Worm (Caenorhabditis elegans): ENCODE results near the gene C56A3.5.

C56A3.5 gene

ce11 chrV:13568533-13568932 is 16.8 kb downstream of the C56A3.5 start, which contains the start of the genes nuaf-1 and bir-2 (continued):
- peak; percentile 63 for TF ChIP-seq swsn-7 (tag; optimal IDR thresholded peaks at IDR 0.05)
- peak; percentile 62 for TF ChIP-seq unc-130 (tag; optimal IDR thresholded peaks at IDR 0.05)
- TF ChIP-seq rnt-1 (tag; optimal IDR thresholded peaks at IDR 0.05): peak; percentile 88
- TF ChIP-seq Y116A8C.19 (tag; optimal IDR thresholded peaks at IDR 0.05; ENCODE audit: borderline replicate concordance): no peak
- no peak for TF ChIP-seq nhr-237 (tag; optimal IDR thresholded peaks at IDR 0.05)
- TF ChIP-seq mab-9 (GFP tag; IDR thresholded peaks at IDR 0.05): no peak
- TF ChIP-seq ztf-11 (tag; optimal IDR thresholded peaks at IDR 0.05): peak in 1 of 2 experiments; percentile 47
- TF ChIP-seq fkh-4 (tag; optimal IDR thresholded peaks at IDR 0.05; ENCODE audit: borderline replicate concordance): no peak
- no peak for TF ChIP-seq nhr-84 (tag; optimal IDR thresholded peaks at IDR 0.05)

ce11 chrV:13571714-13572258 is 20.0 kb downstream of the C56A3.5 start, which contains the start of gene C50B8.4:
C50B8.4 (plus strand) TSS chrV:13572012.
- TF ChIP-seq nhr-85 (tag) (no peak), efl-3 (GFP tag; optimal IDR thresholded peaks at IDR 0.05) (no peak), vab-15 (tag; optimal IDR thresholded peaks at IDR 0.05) (no peak), ceh-82 (tag; optimal IDR thresholded peaks at IDR 0.05) (no peak), lin-35 (GFP tag; optimal IDR thresholded peaks at IDR 0.05) (peak in 1 of 2 experiments; percentile 32), elt-2 (tag; optimal IDR thresholded peaks at IDR 0.05) (peak; percentile 45), ceh-88 (GFP tag; IDR thresholded peaks at IDR 0.05) (no peak)

ce11 chrV:13575866-13576265 is 24.1 kb downstream of the C56A3.5 start:
- TF ChIP-seq jun-1 (tag; optimal IDR thresholded peaks at IDR 0.05) (no peak), ces-1 (GFP tag; optimal IDR thresholded peaks at IDR 0.05) (no peak)

- no peak for TF ChIP-seq ztf-11 (tag; optimal IDR thresholded peaks at IDR 0.05)
- no peak for TF ChIP-seq ces-1 (GFP tag; optimal IDR thresholded peaks at IDR 0.05)
- no peak for TF ChIP-seq unc-86 (tag; optimal IDR thresholded peaks at IDR 0.05)
- TF ChIP-seq nhr-20 (tag; optimal IDR thresholded peaks at IDR 0.05): no peak
- TF ChIP-seq efl-3 (GFP tag; optimal IDR thresholded peaks at IDR 0.05): no peak
- no peak for TF ChIP-seq mef-2 (tag; optimal IDR thresholded peaks at IDR 0.05)
- TF ChIP-seq nhr-71 (tag; optimal IDR thresholded peaks at IDR 0.05): no peak
- no peak for TF ChIP-seq C04F5.9 (tag; optimal IDR thresholded peaks at IDR 0.05)
- peak; percentile 3 for TF ChIP-seq jun-1 (tag; optimal IDR thresholded peaks at IDR 0.05)
- TF ChIP-seq sup-37 (GFP tag; optimal IDR thresholded peaks at IDR 0.05): no peak
- no peak for TF ChIP-seq blmp-1 (tag; optimal IDR thresholded peaks at IDR 0.05)
- TF ChIP-seq ets-5 (GFP tag; IDR thresholded peaks at IDR 0.05): no peak
- TF ChIP-seq tlp-1 (tag; optimal IDR thresholded peaks at IDR 0.05): no peak
- no peak for TF ChIP-seq alr-1 (tag; optimal IDR thresholded peaks at IDR 0.05; ENCODE audit: borderline replicate concordance)
- no peak for TF ChIP-seq ceh-63 (GFP tag; optimal IDR thresholded peaks at IDR 0.05)
- TF ChIP-seq zip-4 (GFP tag; optimal IDR thresholded peaks at IDR 0.05): no peak
- no peak for TF ChIP-seq C34B4.2 (tag; optimal IDR thresholded peaks at IDR 0.05)
- TF ChIP-seq unc-30 (tag; optimal IDR thresholded peaks at IDR 0.05): no peak
- TF ChIP-seq dsc-1 (tag; optimal IDR thresholded peaks at IDR 0.05): no peak
- no peak for TF ChIP-seq efl-1 (optimal IDR thresholded peaks at IDR 0.05)
- no peak for TF ChIP-seq efl-1 (GFP tag; optimal IDR thresholded peaks at IDR 0.05 in 1 of 2)
- TF ChIP-seq elt-2 (tag; optimal IDR thresholded peaks at IDR 0.05): peak; percentile 62
- no peak for TF ChIP-seq nhr-76 (tag; optimal IDR thresholded peaks at IDR 0.05)
- no peak for TF ChIP-seq ceh-8 (GFP tag; optimal IDR thresholded peaks at IDR 0.05)
- no peak for TF ChIP-seq lsy-2 (tag; optimal IDR thresholded peaks at IDR 0.05)
- TF ChIP-seq lin-14 (GFP tag; optimal IDR thresholded peaks at IDR 0.05): no peak
- no peak for TF ChIP-seq unc-98 (GFP tag; IDR thresholded peaks at IDR 0.05)
- peak in 1 of 2 experiments; percentile 43 for TF ChIP-seq lin-35 (GFP tag; optimal IDR thresholded peaks at IDR 0.05)
- no peak for TF ChIP-seq ztf-4 (tag; optimal IDR thresholded peaks at IDR 0.05)
- no peak for TF ChIP-seq ceh-82 (tag; optimal IDR thresholded peaks at IDR 0.05)
- TF ChIP-seq sox-4 (tag; optimal IDR thresholded peaks at IDR 0.05): no peak
- peak; percentile 66 for TF ChIP-seq pqm-1 (tag; optimal IDR thresholded peaks at IDR 0.05)
Observed at ce11 chrV:13576828-13577227, 25.1 kb downstream of the C56A3.5 start.
